Fruit fly (Drosophila melanogaster): ENCODE data around the gene tos.

Gene tos

dm6 chr2L:18653328-18653675 lies 28.6 kb downstream of the tos start (continued):
- TF ChIP-seq OdsH (GFP tag; optimal IDR thresholded peaks at IDR 0.05), result peak; percentile 91

dm6 chr2L:18652663-18653327 lies 29.1 kb downstream of the tos start, which contains the start of gene Cyp310a1:
Gene Cyp310a1, minus strand, starts transcription at chr2L:18653010.
- no peak for TF ChIP-seq GATAd (GFP tag; optimal IDR thresholded peaks at IDR 0.05)
- TF ChIP-seq Rel (GFP tag; optimal IDR thresholded peaks at IDR 0.05), result no peak
- peak; percentile 83 for TF ChIP-seq Rel (tag; optimal IDR thresholded peaks at IDR 0.05)

dm6 chr2L:18647857-18648652 lies 33.8 kb downstream of the tos start:
- TF ChIP-seq br (GFP tag; optimal IDR thresholded peaks at IDR 0.05) (peak; percentile 22), Rel (GFP tag; optimal IDR thresholded peaks at IDR 0.05) (no peak), Rel (tag; optimal IDR thresholded peaks at IDR 0.05) (no peak), jim (GFP tag; optimal IDR thresholded peaks at IDR 0.05) (no peak), CrebA (GFP tag; optimal IDR thresholded peaks at IDR 0.05; ENCODE audit: borderline replicate concordance) (no peak), Hnf4 (GFP tag; optimal IDR thresholded peaks at IDR 0.05) (peak; percentile 44), Abd-B (GFP tag; optimal IDR thresholded peaks at IDR 0.05) (no peak), OdsH (GFP tag; optimal IDR thresholded peaks at IDR 0.05) (peak; percentile 47), Dfd (GFP tag; optimal IDR thresholded peaks at IDR 0.05) (no peak), dsf (GFP tag; optimal IDR thresholded peaks at IDR 0.05; ENCODE audit: borderline replicate concordance) (no peak), psq (GFP tag; optimal IDR thresholded peaks at IDR 0.05) (peak; percentile 58), h (GFP tag; optimal IDR thresholded peaks at IDR 0.05) (peak; percentile 44), brk (GFP tag; optimal IDR thresholded peaks at IDR 0.05) (no peak), tai (GFP tag; optimal IDR thresholded peaks at IDR 0.05) (no peak), Jra (GFP tag; optimal IDR thresholded peaks at IDR 0.05) (no peak), Sp1 (GFP tag; optimal IDR thresholded peaks at IDR 0.05) (peak; percentile 40), GATAd (GFP tag; optimal IDR thresholded peaks at IDR 0.05) (no peak), ey (GFP tag; optimal IDR thresholded peaks at IDR 0.05) (peak; percentile 20), fru (GFP tag; optimal IDR thresholded peaks at IDR 0.05) (peak; percentile 62), sage (GFP tag; optimal IDR thresholded peaks at IDR 0.05) (no peak), dl (GFP tag; optimal IDR thresholded peaks at IDR 0.05; ENCODE audit: insufficient read depth in 1 of 2, partially characterized antibody in 2 of 2) (no peak), foxo (GFP tag; optimal IDR thresholded peaks at IDR 0.05) (peak in 1 of 2 experiments; percentile 59), woc (GFP tag; optimal IDR thresholded peaks at IDR 0.05) (peak; percentile 10), rgr (GFP tag; optimal IDR thresholded peaks at IDR 0.05) (peak; percentile 20)

- TF ChIP-seq Dif (GFP tag; optimal IDR thresholded peaks at IDR 0.05; ENCODE audit: partially characterized antibody), result no peak
- no peak for TF ChIP-seq GATAd (GFP tag; optimal IDR thresholded peaks at IDR 0.05)
- no peak for TF ChIP-seq CG9705 (GFP tag; optimal IDR thresholded peaks at IDR 0.05)
- TF ChIP-seq Abd-B (GFP tag; optimal IDR thresholded peaks at IDR 0.05), result no peak
- TF ChIP-seq Dfd (GFP tag; optimal IDR thresholded peaks at IDR 0.05), result no peak
- TF ChIP-seq Myc (optimal IDR thresholded peaks at IDR 0.05), result no peak
- TF ChIP-seq HLH106 (tag; optimal IDR thresholded peaks at IDR 0.05), result peak; percentile 52
- TF ChIP-seq pan (optimal IDR thresholded peaks at IDR 0.05), result no peak
- no peak for TF ChIP-seq N (GFP tag; optimal IDR thresholded peaks at IDR 0.05)
- TF ChIP-seq OdsH (GFP tag; optimal IDR thresholded peaks at IDR 0.05), result peak; percentile 28
- TF ChIP-seq Jra (GFP tag; optimal IDR thresholded peaks at IDR 0.05), result no peak
- no peak for TF ChIP-seq lola (GFP tag; optimal IDR thresholded peaks at IDR 0.05)
- TF ChIP-seq Hr78 (GFP tag; optimal IDR thresholded peaks at IDR 0.05), result no peak
- no peak for TF ChIP-seq usp (GFP tag; optimal IDR thresholded peaks at IDR 0.05)
- peak; percentile 30 for TF ChIP-seq rgr (GFP tag; optimal IDR thresholded peaks at IDR 0.05)
- TF ChIP-seq h (GFP tag; optimal IDR thresholded peaks at IDR 0.05), result peak; percentile 54
- TF ChIP-seq sage (GFP tag; optimal IDR thresholded peaks at IDR 0.05), result no peak
- TF ChIP-seq br (GFP tag; optimal IDR thresholded peaks at IDR 0.05), result peak; percentile 56
- no peak for TF ChIP-seq CG32264 (GFP tag; optimal IDR thresholded peaks at IDR 0.05)
- TF ChIP-seq fru (GFP tag; optimal IDR thresholded peaks at IDR 0.05), result peak; percentile 66
- no peak for TF ChIP-seq dl (GFP tag; optimal IDR thresholded peaks at IDR 0.05; ENCODE audit: insufficient read depth in 1 of 2, partially characterized antibody in 2 of 2)
- no peak for TF ChIP-seq jim (GFP tag; optimal IDR thresholded peaks at IDR 0.05)
- no peak for TF ChIP-seq tai (GFP tag; optimal IDR thresholded peaks at IDR 0.05)
- no peak for TF ChIP-seq Mio (GFP tag; optimal IDR thresholded peaks at IDR 0.05)
- TF ChIP-seq sv (GFP tag; optimal IDR thresholded peaks at IDR 0.05), result no peak
- peak; percentile 17 for TF ChIP-seq dmrt93B (GFP tag; optimal IDR thresholded peaks at IDR 0.05)
- peak; percentile 31 for TF ChIP-seq Sp1 (GFP tag; optimal IDR thresholded peaks at IDR 0.05)
- no peak for TF ChIP-seq Vsx2 (GFP tag; optimal IDR thresholded peaks at IDR 0.05; ENCODE audit: partially characterized antibody)
- TF ChIP-seq foxo (GFP tag; optimal IDR thresholded peaks at IDR 0.05), result peak in 1 of 2 experiments; percentile 59
- TF ChIP-seq ey (GFP tag; optimal IDR thresholded peaks at IDR 0.05), result peak; percentile 54
- no peak for TF ChIP-seq Rel (GFP tag; optimal IDR thresholded peaks at IDR 0.05)
- TF ChIP-seq Rel (tag; optimal IDR thresholded peaks at IDR 0.05), result no peak
- no peak for TF ChIP-seq CrebA (GFP tag; optimal IDR thresholded peaks at IDR 0.05; ENCODE audit: borderline replicate concordance)
- peak; percentile 50 for TF ChIP-seq woc (GFP tag; optimal IDR thresholded peaks at IDR 0.05)
- TF ChIP-seq Hnf4 (GFP tag; optimal IDR thresholded peaks at IDR 0.05), result peak; percentile 21
- no peak for TF ChIP-seq Hr83 (GFP tag; optimal IDR thresholded peaks at IDR 0.05; ENCODE audit: poor library complexity, severe bottlenecking)
Measured at dm6 chr2L:18645468-18645867, 36.4 kb downstream of the tos start.

All from whole organism, wandering third instar larva.